Worm (Caenorhabditis elegans) whole organism, L1 larva: ENCODE data around the gene bgnt-1.3.

ENCODE experiments used
- aly-2 ChIP-seq: fragments of 150-350 bp; optimal IDR thresholded peaks from 2 replicates; lab custom pipeline; 2014; ENCODE audit warnings: missing biosample characterization, missing genetic modification characterization
- ama-1 ChIP-seq: fragments of 150-350 bp; optimal IDR thresholded peaks from 2 replicates; lab custom pipeline; 2014
- ceh-82 ChIP-seq, 3 experiments: fragments of 150-350 bp in 1 of 3; sonication (generic microtip) in 2 of 3; optimal IDR thresholded peaks; 2 replicates each; lab custom pipeline; 2014 to 2017; ENCODE audit warnings: missing biosample characterization in 3 of 3, missing genetic modification characterization in 3 of 3
- dpl-1 ChIP-seq, 3 experiments: fragments of 150-350 bp in 2 of 3; sonication (generic microtip) in 1 of 3; optimal IDR thresholded peaks; 2 replicates each; lab custom pipeline; 2014 to 2017; ENCODE audit warnings: missing biosample characterization in 3 of 3, missing genetic modification characterization in 3 of 3, missing genetic modification reagents in 3 of 3
- elt-2 ChIP-seq: sonication (generic microtip); optimal IDR thresholded peaks from 2 replicates; lab custom pipeline; 2016; ENCODE audit warnings: missing genetic modification characterization, mild to moderate bottlenecking, inconsistent platforms, missing compliant biosample characterization, missing genetic modification reagents
- jun-1 ChIP-seq: fragments of 150-350 bp; optimal IDR thresholded peaks from 2 replicates; lab custom pipeline; 2014; ENCODE audit warnings: missing biosample characterization, missing genetic modification reagents, missing genetic modification characterization
- nhr-11 ChIP-seq: fragments of 150-350 bp; optimal IDR thresholded peaks from 2 replicates; lab custom pipeline; 2014; ENCODE audit warnings: missing biosample characterization, missing genetic modification characterization
- pag-3 ChIP-seq: sonication (generic microtip); optimal IDR thresholded peaks from 2 replicates; lab custom pipeline; 2017; ENCODE audit warnings: missing genetic modification characterization, mild to moderate bottlenecking, missing compliant biosample characterization, antibody characterized with exemption, borderline replicate concordance; ENCODE audit not compliant: insufficient read depth
- pqm-1 ChIP-seq: sonication (generic microtip); optimal IDR thresholded peaks from 3 replicates; lab custom pipeline; 2017; ENCODE audit warnings: missing biosample characterization, missing genetic modification characterization
- sox-4 ChIP-seq: sonication (generic microtip); optimal IDR thresholded peaks from 2 replicates; lab custom pipeline; 2016; ENCODE audit warnings: missing genetic modification characterization, missing compliant biosample characterization
- unc-62 ChIP-seq: fragments of 150-350 bp; optimal IDR thresholded peaks from 2 replicates; lab custom pipeline; 2014; ENCODE audit warnings: missing biosample characterization, missing genetic modification reagents, missing genetic modification characterization
- unc-86 ChIP-seq: sonication (generic microtip); optimal IDR thresholded peaks from 2 replicates; lab custom pipeline; 2016; ENCODE audit warnings: missing genetic modification characterization, missing compliant biosample characterization
- ztf-4 ChIP-seq: fragments of 150-350 bp; optimal IDR thresholded peaks from 2 replicates; lab custom pipeline; 2014; ENCODE audit warnings: missing biosample characterization, missing genetic modification characterization

DNA sequence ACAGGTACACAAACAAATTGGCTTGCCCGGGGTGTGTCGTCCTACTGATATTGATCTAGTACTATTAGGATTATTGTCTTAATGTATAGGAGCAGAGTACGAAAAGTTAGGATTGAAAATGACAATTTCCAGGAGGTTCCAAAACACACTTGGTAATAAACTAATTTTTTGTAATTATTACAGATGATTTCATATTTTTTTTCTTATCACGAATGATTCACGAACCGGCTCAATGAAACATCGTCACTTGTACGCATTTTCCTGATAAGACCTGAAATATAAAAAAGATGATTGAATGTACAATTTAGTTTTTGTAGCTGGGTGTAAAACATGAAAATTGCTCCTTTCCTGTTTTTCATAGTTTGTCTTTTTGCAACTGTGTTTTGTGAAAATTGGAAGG, 46.1 kb upstream of the bgnt-1.3 start, which contains the start of the genes C31A11.13 and oac-6:
- TF ChIP-seq nhr-11 (tag; lab: Kevin White, UChicago) (no peak), pqm-1 (no peak), sox-4 (no peak), pag-3 (tag; lab: Kevin White, UChicago) (no peak), aly-2 (tag; lab: Kevin White, UChicago) (no peak), ceh-82 (tag; optimal IDR thresholded peaks at IDR 0.05; lab: Kevin White, UChicago) (no peak), jun-1 (no peak), elt-2 (tag; lab: Kevin White, UChicago) (peak; percentile 43), unc-86 (tag; lab: Kevin White, UChicago) (no peak), dpl-1 (GFP tag; optimal IDR thresholded peaks at IDR 0.05; lab: Kevin White, UChicago) (no peak), unc-62 (GFP tag; lab: Kevin White, UChicago) (no peak), ama-1 (lab: Kevin White, UChicago) (no peak), ztf-4 (tag; lab: Kevin White, UChicago) (no peak)
